Fruit fly (Drosophila melanogaster): ENCODE results near the gene CG32487.

CG32487 gene

DNA sequence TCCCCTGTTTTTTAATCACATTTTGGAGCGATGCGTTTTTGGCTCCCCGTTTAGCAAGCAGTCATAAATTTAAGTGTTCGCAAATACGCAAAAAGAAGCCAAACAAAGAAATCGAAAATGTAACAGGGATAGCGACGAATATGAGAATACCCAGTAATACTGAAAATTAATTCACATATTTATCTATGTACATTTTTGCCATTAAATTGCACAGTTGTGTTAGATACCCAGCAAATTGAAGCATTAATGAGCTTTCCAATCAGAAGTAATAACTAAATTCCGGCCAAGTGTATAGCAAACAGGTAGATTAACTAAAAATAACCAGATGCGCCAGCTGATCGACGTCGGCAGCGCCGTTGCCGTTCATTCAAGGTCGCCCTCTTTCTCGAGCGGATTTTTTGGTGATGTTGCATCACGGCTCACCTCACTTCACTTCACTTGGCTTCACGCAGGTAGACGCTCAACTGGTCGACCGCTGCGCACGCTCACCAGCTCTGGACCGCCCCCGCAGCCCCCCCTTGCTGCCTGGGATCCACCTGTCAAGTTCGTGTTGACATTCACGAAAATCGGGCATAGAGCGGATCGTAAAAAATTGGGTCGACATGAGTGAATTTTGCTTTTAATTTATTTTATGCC is 20.0 kb upstream of the CG32487 start:
- TF ChIP-seq CG8478 (optimal IDR thresholded peaks at IDR 0.05) (no peak), CTCF (optimal IDR thresholded peaks at IDR 0.05) (no peak)

DNA sequence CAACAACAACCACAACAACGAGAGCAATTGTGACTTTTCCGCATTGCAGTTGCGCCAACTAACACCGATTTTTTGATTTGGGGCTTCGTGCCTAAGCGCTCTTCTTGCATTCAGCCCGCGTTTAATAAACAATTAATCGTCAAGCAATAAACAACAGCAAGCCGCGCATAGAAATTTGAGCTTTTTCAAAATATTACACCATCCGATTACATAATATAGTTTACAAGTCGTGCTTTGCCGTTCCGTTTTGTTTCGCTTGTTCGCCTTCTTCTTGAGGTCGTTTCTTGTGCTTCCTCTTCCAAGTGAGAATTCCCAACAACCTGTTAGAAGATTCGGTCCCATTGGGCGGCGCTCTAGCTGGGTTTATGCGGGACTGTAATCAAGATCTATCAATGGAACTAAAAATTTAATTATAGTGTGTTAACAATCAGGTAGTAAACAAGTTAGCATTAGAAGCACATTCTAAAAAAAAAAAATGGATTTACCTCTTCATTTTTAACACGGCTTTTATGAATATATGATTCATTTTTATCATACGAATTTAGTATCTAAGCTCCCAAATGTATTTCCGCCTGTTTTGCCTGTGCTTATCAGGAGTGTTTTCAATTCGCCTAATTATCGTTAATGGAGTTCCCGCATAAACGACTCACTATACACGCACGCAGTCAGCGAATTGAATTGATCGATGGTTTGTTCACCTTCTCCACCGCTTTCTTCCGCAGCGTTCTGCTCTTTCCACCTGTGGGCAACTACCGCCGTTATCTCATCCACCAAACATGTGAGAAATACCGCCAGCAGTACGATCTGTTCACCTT is 18.9 kb upstream of the CG32487 start:
- TF ChIP-seq CG8478 (optimal IDR thresholded peaks at IDR 0.05) (no peak), CTCF (optimal IDR thresholded peaks at IDR 0.05) (no peak)

dm6 chr3L:3034779-3035643 is 18.0 kb upstream of the CG32487 start, which contains the start of gene CG2162:
Gene CG2162 (plus strand): TSS chr3L:3035196.
- TF ChIP-seq CTCF (optimal IDR thresholded peaks at IDR 0.05) (no peak), CG8478 (optimal IDR thresholded peaks at IDR 0.05) (no peak)

- TF ChIP-seq CG8478 (optimal IDR thresholded peaks at IDR 0.05) (no peak), CTCF (optimal IDR thresholded peaks at IDR 0.05) (no peak)
Measured at dm6 chr3L:3026421-3026820, 9.4 kb upstream of the CG32487 start, which contains the start of gene aly. Gene aly (minus strand): TSS chr3L:3026521.

DNA sequence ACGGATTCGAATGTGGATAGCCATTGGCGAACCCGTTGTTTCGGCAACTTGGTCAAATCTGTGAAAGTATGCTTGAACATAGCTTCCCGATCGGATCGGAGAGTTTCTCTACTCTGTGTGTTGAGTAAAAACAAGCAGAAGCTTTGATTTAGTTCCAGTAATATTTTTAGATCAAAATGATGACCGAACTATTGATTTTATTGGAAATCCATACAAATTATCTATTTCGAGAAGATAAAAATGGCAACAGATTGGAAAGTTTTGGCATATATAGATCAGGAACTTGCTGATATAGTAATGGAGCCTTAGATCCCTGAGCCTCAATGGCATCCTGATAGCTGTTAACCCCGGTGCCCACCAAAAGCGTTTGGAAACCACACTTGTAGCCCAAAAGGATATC is 1.1 kb downstream of the CG32487 start, which contains the start of gene CG32488:
TSS of gene CG32488 (minus strand) at position 101 of the 400 bp plus-strand sequence.
- TF ChIP-seq CG8478 (optimal IDR thresholded peaks at IDR 0.05) = no peak
- TF ChIP-seq CTCF (optimal IDR thresholded peaks at IDR 0.05) = no peak

DNA sequence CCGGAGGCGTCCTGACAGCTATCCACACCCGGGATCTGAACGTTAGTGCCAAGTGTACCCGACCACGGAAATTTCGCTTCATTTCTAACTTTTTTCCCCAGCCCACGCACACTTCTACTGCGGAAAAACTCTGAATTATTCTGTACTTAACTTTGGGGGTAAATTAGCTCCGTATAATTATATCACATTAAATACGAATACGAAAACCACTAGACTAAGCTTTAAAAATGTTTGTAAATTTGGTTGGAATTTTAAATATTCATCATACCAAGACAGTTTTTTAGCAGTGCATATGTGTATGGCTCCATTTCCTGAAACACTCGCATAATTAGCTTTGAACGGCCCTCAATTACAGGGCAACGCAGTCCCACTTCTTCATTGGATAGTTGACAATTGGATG is 3.6 kb downstream of the CG32487 start:
- TF ChIP-seq CTCF (optimal IDR thresholded peaks at IDR 0.05) (no peak), CG8478 (optimal IDR thresholded peaks at IDR 0.05) (no peak)

- TF ChIP-seq CTCF (optimal IDR thresholded peaks at IDR 0.05) (no peak), CG8478 (optimal IDR thresholded peaks at IDR 0.05) (no peak)
Measured at dm6 chr3L:3001445-3001844, 15.6 kb downstream of the CG32487 start, which contains the start of gene FMRFaR. Gene FMRFaR (plus strand): TSS chr3L:3001716.

dm6 chr3L:2994872-2995271 is 22.2 kb downstream of the CG32487 start, which contains the start of gene CG2113:
Gene CG2113 (plus strand): TSS chr3L:2995172.
- TF ChIP-seq CG8478 (optimal IDR thresholded peaks at IDR 0.05) = no peak
- TF ChIP-seq CTCF (optimal IDR thresholded peaks at IDR 0.05) = no peak

dm6 chr3L:2987749-2988148 is 29.3 kb downstream of the CG32487 start:
- TF ChIP-seq CTCF (optimal IDR thresholded peaks at IDR 0.05) = no peak
- TF ChIP-seq CG8478 (optimal IDR thresholded peaks at IDR 0.05) = no peak

- TF ChIP-seq CTCF (optimal IDR thresholded peaks at IDR 0.05) = no peak
Measured at dm6 chr3L:2986302-2986701, 30.8 kb downstream of the CG32487 start.

- TF ChIP-seq CTCF (optimal IDR thresholded peaks at IDR 0.05) (no peak), CG8478 (optimal IDR thresholded peaks at IDR 0.05) (no peak)
Measured at dm6 chr3L:2980856-2981255, 36.2 kb downstream of the CG32487 start, which contains the start of gene CPT2. Gene CPT2 (plus strand): TSS chr3L:2981022.
